Fruit fly (Drosophila melanogaster) whole organism, embryonic: ENCODE measurements around the gene Megf8.

Experiments used
- Atf3 ChIP-seq: fragments of 200-800 bp; sonication (Bioruptor generic); optimal IDR thresholded peaks from 3 replicates; lab custom pipeline; 2016; ENCODE audit warnings: missing biosample characterization, missing genetic modification characterization
- B-H2 ChIP-seq: fragments of 200-800 bp; sonication (Bioruptor generic); optimal IDR thresholded peaks from 2 replicates; lab custom pipeline; 2018; ENCODE audit warnings: missing biosample characterization, mild to moderate bottlenecking, missing genetic modification characterization
- Blimp-1 ChIP-seq: fragments of 200-800 bp; sonication (Bioruptor generic); optimal IDR thresholded peaks from 3 replicates; lab custom pipeline; 2018; ENCODE audit warnings: missing biosample characterization, missing genetic modification characterization, mild to moderate bottlenecking, moderate library complexity, missing genetic modification reagents
- CG10565 ChIP-seq: fragments of 200-800 bp; sonication (Bioruptor generic); optimal IDR thresholded peaks from 3 replicates; lab custom pipeline; 2016; ENCODE audit warnings: missing biosample characterization, mild to moderate bottlenecking, missing genetic modification characterization
- CG11085 ChIP-seq: fragments of 200-800 bp; sonication (Bioruptor generic); IDR thresholded peaks from 2 replicates; pipeline ENCODE4 v1.3.6; 2022; ENCODE audit warnings: missing biosample characterization, missing genetic modification characterization
- CG11398 ChIP-seq: fragments of 200-800 bp; sonication (Bioruptor generic); optimal IDR thresholded peaks from 2 replicates; lab custom pipeline; 2016; ENCODE audit warnings: missing biosample characterization, missing genetic modification characterization
- CG11560 ChIP-seq: fragments of 200-800 bp; sonication (Bioruptor generic); IDR thresholded peaks from 3 replicates; pipeline ENCODE4 v1.3.6; 2022; ENCODE audit warnings: missing biosample characterization, missing genetic modification characterization
- CG11695 ChIP-seq: fragments of 200-800 bp; sonication (Bioruptor generic); IDR thresholded peaks from 3 replicates; pipeline ENCODE4 v1.3.6; 2022; ENCODE audit warnings: missing biosample characterization, missing genetic modification characterization
- CG12104 ChIP-seq: fragments of 200-800 bp; sonication (Bioruptor generic); optimal IDR thresholded peaks from 3 replicates; lab custom pipeline; 2016; ENCODE audit warnings: missing biosample characterization, missing genetic modification characterization
- CG12769 ChIP-seq: fragments of 200-800 bp; sonication (Bioruptor generic); optimal IDR thresholded peaks from 2 replicates; lab custom pipeline; 2019; ENCODE audit warnings: missing biosample characterization, mild to moderate bottlenecking, missing genetic modification characterization, moderate library complexity
- CG13624 ChIP-seq: fragments of 200-800 bp; sonication (Bioruptor generic); optimal IDR thresholded peaks from 2 replicates; lab custom pipeline; 2016; ENCODE audit warnings: missing biosample characterization, missing genetic modification characterization
- CG16863 ChIP-seq: fragments of 200-800 bp; sonication (Bioruptor generic); optimal IDR thresholded peaks from 3 replicates; lab custom pipeline; 2016; ENCODE audit warnings: missing biosample characterization, missing genetic modification characterization
- CG17568 ChIP-seq: fragments of 200-800 bp; sonication (Bioruptor generic); optimal IDR thresholded peaks from 2 replicates; lab custom pipeline; 2018; ENCODE audit warnings: missing biosample characterization, mild to moderate bottlenecking, missing genetic modification characterization, moderate library complexity
- CG17912 ChIP-seq: fragments of 200-800 bp; sonication (Bioruptor generic); optimal IDR thresholded peaks from 2 replicates; lab custom pipeline; 2018; ENCODE audit warnings: missing biosample characterization, mild to moderate bottlenecking, missing genetic modification characterization
- CG18599 ChIP-seq: fragments of 200-800 bp; sonication (Bioruptor generic); optimal IDR thresholded peaks from 3 replicates; lab custom pipeline; 2017; ENCODE audit warnings: missing biosample characterization, missing genetic modification characterization, mild to moderate bottlenecking, moderate library complexity, missing genetic modification reagents
- CG2129 ChIP-seq: fragments of 200-800 bp; sonication (Bioruptor generic); IDR thresholded peaks from 2 replicates; pipeline ENCODE4 v1.3.6; 2022; ENCODE audit warnings: missing biosample characterization, missing genetic modification characterization; ENCODE audit not compliant: partially characterized antibody
- CG2199 ChIP-seq: fragments of 200-800 bp; sonication (Bioruptor generic); IDR thresholded peaks from 3 replicates; pipeline ENCODE4 v1.3.6; 2022; ENCODE audit warnings: missing biosample characterization, missing genetic modification characterization
- CG2712 ChIP-seq: fragments of 200-800 bp; optimal IDR thresholded peaks from 3 replicates; lab custom pipeline; 2019; ENCODE audit warnings: missing biosample characterization, mild to moderate bottlenecking, missing genetic modification characterization, moderate library complexity
- CG33213 ChIP-seq: fragments of 200-800 bp; sonication (Bioruptor generic); optimal IDR thresholded peaks from 3 replicates; lab custom pipeline; 2016; ENCODE audit warnings: missing biosample characterization, missing genetic modification characterization
- CG6791 ChIP-seq: fragments of 200-800 bp; sonication (Bioruptor generic); IDR thresholded peaks from 3 replicates; pipeline ENCODE4 v1.3.6; 2022; ENCODE audit warnings: missing biosample characterization, missing genetic modification characterization; ENCODE audit not compliant: partially characterized antibody
- CrebB ChIP-seq: fragments of 200-800 bp; sonication (Bioruptor generic); optimal IDR thresholded peaks from 3 replicates; lab custom pipeline; 2018; ENCODE audit warnings: missing biosample characterization, mild to moderate bottlenecking, missing genetic modification characterization
- Deaf1 ChIP-seq: fragments of 200-800 bp; optimal IDR thresholded peaks from 3 replicates; lab custom pipeline; 2019; ENCODE audit warnings: missing biosample characterization, mild to moderate bottlenecking, missing genetic modification characterization, moderate library complexity
- Dip2 ChIP-seq: fragments of 200-800 bp; sonication (Bioruptor generic); IDR thresholded peaks from 2 replicates; pipeline ENCODE4 v1.3.6; 2022; ENCODE audit warnings: missing biosample characterization, missing genetic modification characterization
- Doc3 ChIP-seq: fragments of 200-800 bp; sonication (Bioruptor generic); IDR thresholded peaks from 3 replicates; pipeline ENCODE4 v1.3.6; 2022; ENCODE audit warnings: missing biosample characterization, missing genetic modification characterization; ENCODE audit not compliant: partially characterized antibody
- Drgx ChIP-seq: fragments of 200-800 bp; sonication (Bioruptor generic); IDR thresholded peaks from 2 replicates; pipeline ENCODE4 v1.3.6; 2022; ENCODE audit warnings: missing biosample characterization, missing genetic modification characterization
- GATAe ChIP-seq: fragments of 200-800 bp; sonication (Bioruptor generic); conservative IDR thresholded peaks from 2 replicates; pipeline ENCODE4 v1.3.6; 2022; ENCODE audit warnings: missing biosample characterization, missing genetic modification characterization
- Hmr ChIP-seq: fragments of 200-800 bp; sonication (Bioruptor generic); optimal IDR thresholded peaks from 3 replicates; lab custom pipeline; 2017; ENCODE audit warnings: mild to moderate bottlenecking, missing biosample characterization, missing genetic modification reagents, missing genetic modification characterization
- Kr ChIP-seq: fragments of 200-800 bp; sonication (Bioruptor generic); optimal IDR thresholded peaks from 2 replicates; lab custom pipeline; 2017; ENCODE audit warnings: missing biosample characterization, mild to moderate bottlenecking, missing genetic modification characterization
- Med ChIP-seq: fragments of 200-800 bp; sonication (Bioruptor generic); peaks from one replicate; lab custom pipeline; 2016; ENCODE audit warnings: missing biosample characterization, missing genetic modification characterization, mild to moderate bottlenecking, inconsistent platforms, moderate library complexity
- NC2β ChIP-seq: fragments of 200-800 bp; sonication (Bioruptor generic); optimal IDR thresholded peaks from 2 replicates; lab custom pipeline; 2016; ENCODE audit warnings: missing biosample characterization, missing genetic modification characterization
- NfI ChIP-seq: fragments of 200-800 bp; sonication (Bioruptor generic); optimal IDR thresholded peaks from 3 replicates; lab custom pipeline; 2018; ENCODE audit warnings: missing biosample characterization, mild to moderate bottlenecking, missing genetic modification characterization, moderate library complexity
- ase ChIP-seq: fragments of 200-800 bp; sonication (Bioruptor generic); IDR thresholded peaks from 3 replicates; pipeline ENCODE4 v1.3.6; 2022; ENCODE audit warnings: missing biosample characterization, missing genetic modification characterization
- cwo ChIP-seq: fragments of 200-800 bp; sonication (Bioruptor generic); optimal IDR thresholded peaks from 3 replicates; lab custom pipeline; 2017; ENCODE audit warnings: missing biosample characterization, missing genetic modification characterization, mild to moderate bottlenecking, moderate library complexity, missing genetic modification reagents
- dysf ChIP-seq: fragments of 200-800 bp; sonication (Bioruptor generic); IDR thresholded peaks from 3 replicates; pipeline ENCODE4 v1.3.6; 2022; ENCODE audit warnings: missing biosample characterization, missing genetic modification characterization
- en ChIP-seq: fragments of 200-800 bp; sonication (Bioruptor generic); optimal IDR thresholded peaks from 2 replicates; lab custom pipeline; 2016; ENCODE audit warnings: missing biosample characterization, missing genetic modification characterization
- fd64A ChIP-seq: fragments of 200-800 bp; sonication (Bioruptor generic); optimal IDR thresholded peaks from 3 replicates; lab custom pipeline; 2018; ENCODE audit warnings: missing biosample characterization, mild to moderate bottlenecking, missing genetic modification characterization
- grn ChIP-seq: fragments of 200-800 bp; sonication (Bioruptor generic); optimal IDR thresholded peaks from 3 replicates; lab custom pipeline; 2017; ENCODE audit warnings: missing biosample characterization, missing genetic modification characterization
- gro ChIP-seq: fragments of 200-800 bp; sonication (Bioruptor generic); optimal IDR thresholded peaks from 2 replicates; lab custom pipeline; 2016; ENCODE audit warnings: missing biosample characterization, missing genetic modification characterization
- her ChIP-seq: fragments of 200-800 bp; sonication (Bioruptor generic); optimal IDR thresholded peaks from 2 replicates; lab custom pipeline; 2016; ENCODE audit warnings: missing biosample characterization, missing genetic modification characterization
- jigr1 ChIP-seq: fragments of 200-800 bp; sonication (Bioruptor generic); IDR thresholded peaks from 3 replicates; pipeline ENCODE4 v1.3.6; 2022; ENCODE audit warnings: missing biosample characterization, missing genetic modification characterization
- otp ChIP-seq: fragments of 200-800 bp; sonication (Bioruptor generic); IDR thresholded peaks from 3 replicates; pipeline ENCODE4, ENCODE4 v1.3.6; 2022; ENCODE audit warnings: missing biosample characterization, missing genetic modification characterization
- pfk ChIP-seq: fragments of 200-800 bp; sonication (Bioruptor generic); optimal IDR thresholded peaks from 2 replicates; lab custom pipeline; 2018; ENCODE audit warnings: missing biosample characterization, mild to moderate bottlenecking, missing genetic modification characterization, moderate library complexity
- scrt ChIP-seq: fragments of 200-800 bp; sonication (Bioruptor generic); optimal IDR thresholded peaks from 2 replicates; lab custom pipeline; 2018; ENCODE audit warnings: missing biosample characterization, mild to moderate bottlenecking, missing genetic modification characterization, moderate library complexity
- sr ChIP-seq: fragments of 200-800 bp; sonication (Bioruptor generic); IDR thresholded peaks from 3 replicates; pipeline ENCODE4 v1.3.6; 2022; ENCODE audit warnings: missing biosample characterization, missing genetic modification characterization
- sug ChIP-seq: fragments of 200-800 bp; optimal IDR thresholded peaks from 2 replicates; lab custom pipeline; 2019; ENCODE audit warnings: missing biosample characterization, mild to moderate bottlenecking, missing genetic modification characterization, moderate library complexity
- tin ChIP-seq: fragments of 200-800 bp; sonication (Bioruptor generic); optimal IDR thresholded peaks from 3 replicates; lab custom pipeline; 2016; ENCODE audit warnings: missing biosample characterization, missing genetic modification characterization
- tup ChIP-seq: fragments of 200-800 bp; sonication (Bioruptor generic); optimal IDR thresholded peaks from 2 replicates; lab custom pipeline; 2016; ENCODE audit warnings: missing biosample characterization, mild to moderate bottlenecking, missing genetic modification characterization, moderate library complexity
- vnd ChIP-seq: fragments of 200-800 bp; sonication (Bioruptor generic); IDR thresholded peaks from 3 replicates; pipeline ENCODE4 v1.3.6; 2022; ENCODE audit warnings: missing biosample characterization, missing genetic modification characterization; ENCODE audit not compliant: partially characterized antibody
- zen ChIP-seq: fragments of 200-800 bp; sonication (Bioruptor generic); optimal IDR thresholded peaks from 3 replicates; lab custom pipeline; 2018; ENCODE audit warnings: missing biosample characterization, mild to moderate bottlenecking, missing genetic modification characterization, moderate library complexity

The Megf8 gene

dm6 chr2L:8100489-8101352, 57.5 kb downstream of the Megf8 start (continued):
- TF ChIP-seq GATAe (peak; percentile 89), Dip2 (no peak), jigr1 (GFP tag; lab: Robert Waterston, UW) (no peak), dysf (GFP tag; lab: Robert Waterston, UW) (peak; percentile 37; the same call in 1 of the 3 replicates), Hmr (GFP tag; lab: Kevin White, UChicago) (peak; percentile 26), CG17568 (GFP tag; lab: Kevin White, UChicago) (no peak), NfI (GFP tag; lab: Kevin White, UChicago) (no peak), B-H2 (GFP tag; lab: Kevin White, UChicago) (no peak), CG17912 (GFP tag; lab: Kevin White, UChicago) (peak; percentile 0), Atf3 (no peak), Med (GFP tag; lab: Kevin White, UChicago) (peak; percentile 28), Doc3 (no peak), tup (no peak), CG12769 (tag; lab: Kevin White, UChicago) (no peak), cwo (GFP tag; lab: Kevin White, UChicago) (peak; percentile 76), otp (no peak), grn (GFP tag; lab: Kevin White, UChicago) (peak; percentile 81), tin (GFP tag; lab: Kevin White, UChicago) (no peak), her (GFP tag; lab: Kevin White, UChicago) (no peak), CG11695 (GFP tag; lab: Robert Waterston, UW) (no peak), CG12104 (GFP tag; lab: Kevin White, UChicago) (peak; percentile 24), gro (GFP tag; lab: Kevin White, UChicago) (peak; percentile 53), CG13624 (GFP tag; lab: Kevin White, UChicago) (no peak), Deaf1 (tag; lab: Kevin White, UChicago) (peak; percentile 86), vnd (GFP tag; lab: Robert Waterston, UW) (peak; percentile 46; the same call in 1 of the 3 replicates), Kr (GFP tag; lab: Kevin White, UChicago) (peak; percentile 34), CG18599 (GFP tag; lab: Kevin White, UChicago) (peak; percentile 41), CrebB (peak; percentile 12), pfk (GFP tag; lab: Kevin White, UChicago) (peak; percentile 19), CG11398 (GFP tag; lab: Kevin White, UChicago) (no peak), CG2129 (GFP tag; lab: Robert Waterston, UW) (no peak), Blimp-1 (GFP tag; lab: Kevin White, UChicago) (peak; percentile 27), CG33213 (GFP tag; lab: Kevin White, UChicago) (no peak), CG16863 (GFP tag; lab: Kevin White, UChicago) (no peak), zen (tag; lab: Kevin White, UChicago) (no peak), CG11085 (GFP tag; lab: Robert Waterston, UW) (no peak), CG2712 (tag; lab: Kevin White, UChicago) (peak; percentile 23), CG2199 (GFP tag; lab: Robert Waterston, UW) (no peak), CG10565 (no peak), Drgx (GFP tag; lab: Robert Waterston, UW) (peak; percentile 26; the same call in 1 of the 2 replicates), ase (GFP tag; lab: Robert Waterston, UW) (no peak), CG11560 (tag; lab: Robert Waterston, UW) (no peak), sr (GFP tag; lab: Robert Waterston, UW) (no peak), NC2β (GFP tag; lab: Kevin White, UChicago) (no peak), scrt (GFP tag; lab: Kevin White, UChicago) (peak; percentile 4), CG6791 (GFP tag; lab: Robert Waterston, UW) (no peak), fd64A (peak; percentile 40), sug (tag; lab: Kevin White, UChicago) (peak; percentile 86), en (GFP tag; lab: Kevin White, UChicago) (no peak)
